Fruit fly (Drosophila melanogaster) whole organism: ENCODE measurements around the gene vig.

Experiments used
- pan ChIP-seq: fragments of >200 bp; optimal IDR thresholded peaks from 2 replicates; lab custom pipeline; 2017
- usp ChIP-seq: fragments of >200 bp; optimal IDR thresholded peaks from 2 replicates; lab custom pipeline; 2017; ENCODE audit warnings: missing biosample characterization, missing genetic modification characterization, mixed read lengths

DNA sequence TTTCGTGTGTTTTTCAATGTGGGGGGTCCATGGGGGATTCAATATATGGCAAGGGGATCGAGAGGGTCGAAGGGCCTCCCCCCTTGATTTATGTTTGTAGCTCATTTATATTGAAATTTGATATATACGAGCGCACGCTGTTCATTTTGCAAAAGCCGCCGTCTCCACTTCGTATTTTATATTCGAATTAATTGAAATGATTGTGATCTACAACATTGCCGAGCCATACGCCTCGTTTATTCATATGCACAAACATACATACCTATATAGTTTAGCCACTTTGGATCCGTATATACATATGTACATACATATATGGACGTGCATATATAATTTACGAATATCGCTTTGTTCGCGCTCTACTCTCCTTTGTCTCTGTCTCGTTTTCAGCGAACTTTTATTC, 36.0 kb upstream of the vig start:
- TF ChIP-seq usp (GFP tag; lab: Kevin White, UChicago): no peak
- no peak for TF ChIP-seq pan
